Fruit fly (Drosophila melanogaster) whole organism, pupa: ENCODE data around the gene tos.

Experiments used
- CG12605 ChIP-seq: fragments of 200-800 bp; sonication (Bioruptor generic); IDR thresholded peaks from 2 replicates; pipeline ENCODE4 v1.3.6; 2022; ENCODE audit warnings: missing biosample characterization, missing genetic modification characterization
- CG13204 ChIP-seq: fragments of 200-800 bp; sonication (Bioruptor generic); optimal IDR thresholded peaks from 2 replicates; lab custom pipeline; 2018; ENCODE audit warnings: missing biosample characterization, mild to moderate bottlenecking, missing genetic modification characterization, moderate library complexity
- CG14655 ChIP-seq: fragments of 200-800 bp; sonication (Bioruptor generic); optimal IDR thresholded peaks from 3 replicates; lab custom pipeline; 2017; ENCODE audit warnings: mild to moderate bottlenecking, missing biosample characterization, missing genetic modification reagents, missing genetic modification characterization
- CG15710 ChIP-seq: fragments of 200-800 bp; sonication (Bioruptor generic); optimal IDR thresholded peaks from 2 replicates; lab custom pipeline; 2018; ENCODE audit warnings: missing biosample characterization, mild to moderate bottlenecking, missing genetic modification characterization, moderate library complexity
- CG32121 ChIP-seq: fragments of 200-800 bp; sonication (Bioruptor generic); IDR thresholded peaks from 2 replicates; pipeline ENCODE4 v1.3.6; 2022; ENCODE audit warnings: missing biosample characterization, missing genetic modification characterization
- CG34367 ChIP-seq: fragments of 200-800 bp; sonication (Bioruptor generic); optimal IDR thresholded peaks from 2 replicates; lab custom pipeline; 2018; ENCODE audit warnings: missing biosample characterization, mild to moderate bottlenecking, missing genetic modification characterization
- CG4496 ChIP-seq: fragments of 200-800 bp; sonication (Bioruptor generic); IDR thresholded peaks from 3 replicates; pipeline ENCODE4 v1.3.6; 2022; ENCODE audit warnings: missing biosample characterization, missing genetic modification characterization
- CG8159 ChIP-seq: fragments of 200-800 bp; sonication (Bioruptor generic); optimal IDR thresholded peaks from 3 replicates; lab custom pipeline; 2018; ENCODE audit warnings: missing biosample characterization, mild to moderate bottlenecking, missing genetic modification characterization, moderate library complexity
- CG9948 ChIP-seq: fragments of 200-800 bp; sonication (Bioruptor generic); optimal IDR thresholded peaks from 2 replicates; lab custom pipeline; 2018; ENCODE audit warnings: missing biosample characterization, mild to moderate bottlenecking, missing genetic modification characterization, moderate library complexity
- D1 ChIP-seq: fragments of 200-800 bp; sonication (Bioruptor generic); optimal IDR thresholded peaks from 2 replicates; lab custom pipeline; 2018; ENCODE audit warnings: missing biosample characterization, mild to moderate bottlenecking, missing genetic modification characterization, moderate library complexity
- Pif1A ChIP-seq: fragments of 200-800 bp; sonication (Bioruptor generic); optimal IDR thresholded peaks from 3 replicates; lab custom pipeline; 2016; ENCODE audit warnings: missing biosample characterization, missing genetic modification characterization
- Pif1B ChIP-seq: fragments of 200-800 bp; sonication (Bioruptor generic); optimal IDR thresholded peaks from 3 replicates; lab custom pipeline; 2016; ENCODE audit warnings: missing biosample characterization, missing genetic modification characterization
- Snoo ChIP-seq: fragments of 200-800 bp; sonication (Bioruptor generic); optimal IDR thresholded peaks from 3 replicates; lab custom pipeline; 2017; ENCODE audit warnings: missing biosample characterization, mild to moderate bottlenecking, missing genetic modification characterization, inconsistent platforms

dm6 chr2L:18681903-18682302, at the start of gene tos:
- TF ChIP-seq D1 (tag; lab: Kevin White, UChicago) (no peak), CG4496 (GFP tag; lab: Robert Waterston, UW) (no peak), CG14655 (GFP tag; lab: Kevin White, UChicago) (no peak), Snoo (no peak), CG32121 (GFP tag; lab: Robert Waterston, UW) (no peak), CG15710 (tag; lab: Kevin White, UChicago) (no peak), CG12605 (no peak), CG13204 (no peak), Pif1A (GFP tag; lab: Kevin White, UChicago) (no peak), CG9948 (tag; lab: Kevin White, UChicago) (no peak), CG8159 (no peak), Pif1B (GFP tag; lab: Kevin White, UChicago) (no peak), CG34367 (tag; lab: Kevin White, UChicago) (no peak)
